Worm (Caenorhabditis elegans) whole organism, midembryonic: ENCODE results near the gene D1054.8.

Source experiments
- T22C8.4 ChIP-seq: fragments of 200-800 bp; sonication (Bioruptor generic); IDR thresholded peaks from 2 replicates; pipeline ENCODE4 v1.3.6; 2022; ENCODE audit warnings: missing genetic modification characterization, missing compliant biosample characterization
- cog-1 ChIP-seq: sonication (generic microtip); optimal IDR thresholded peaks from 2 replicates; lab custom pipeline; 2016; ENCODE audit warnings: missing genetic modification characterization, missing compliant biosample characterization
- flt-1 ChIP-seq: fragments of 200-800 bp; sonication (Bioruptor generic); IDR thresholded peaks from 2 replicates; pipeline ENCODE4 v1.3.6; 2022; ENCODE audit warnings: missing genetic modification characterization, missing compliant biosample characterization
- klf-2 ChIP-seq: fragments of 200-800 bp; sonication (Bioruptor generic); conservative IDR thresholded peaks from 2 replicates; pipeline ENCODE4 v1.3.6; 2022; ENCODE audit warnings: missing genetic modification reagents, missing genetic modification characterization, missing compliant biosample characterization
- ref-1 ChIP-seq: fragments of 200-800 bp; sonication (Bioruptor generic); conservative IDR thresholded peaks from 2 replicates; pipeline ENCODE4 v1.3.6; 2022; ENCODE audit warnings: missing genetic modification reagents, missing genetic modification characterization, missing compliant biosample characterization
- tab-1 ChIP-seq: fragments of 200-800 bp; sonication (Bioruptor generic); IDR thresholded peaks from 2 replicates; pipeline ENCODE4 v1.3.6; 2022; ENCODE audit warnings: missing genetic modification characterization, missing compliant biosample characterization

DNA sequence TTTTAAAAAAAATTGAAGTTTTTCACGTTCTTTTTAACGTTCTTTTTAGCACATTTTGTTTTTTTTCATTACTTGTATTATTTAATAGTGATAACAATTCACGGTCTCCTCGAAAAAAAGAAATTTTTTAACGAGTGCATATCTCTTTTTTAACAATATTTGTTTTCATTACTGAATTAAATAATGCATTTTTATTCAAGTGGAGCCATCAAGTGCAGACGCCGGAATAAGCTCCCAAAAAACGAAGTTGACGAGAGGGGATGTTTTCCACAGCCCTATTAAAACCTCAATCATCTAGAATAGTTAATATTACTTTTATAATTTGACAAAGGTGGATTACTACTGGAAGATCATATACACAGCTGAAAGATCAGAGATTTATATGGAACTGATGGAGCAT lies 27.4 kb upstream of the D1054.8 start, which contains the start of gene irld-6:
- TF ChIP-seq T22C8.4 (GFP tag; lab: Robert Waterston, UW), result no peak
- no peak for TF ChIP-seq klf-2 (GFP tag; lab: Robert Waterston, UW)
- no peak for TF ChIP-seq flt-1 (GFP tag; lab: Robert Waterston, UW)
- TF ChIP-seq cog-1, result no peak
- no peak for TF ChIP-seq tab-1
- no peak for TF ChIP-seq ref-1 (GFP tag; lab: Robert Waterston, UW)
